Fruit fly (Drosophila melanogaster): ENCODE measurements around the gene Sil1.

The Sil1 gene

dm6 chr3R:25258628-25259240, 23.4 kb upstream of the Sil1 start, which contains the start of gene CG11857:
Gene CG11857, plus strand, starts transcription at chr3R:25258898.
- TF ChIP-seq usp (GFP tag; optimal IDR thresholded peaks at IDR 0.05): no peak
- no peak for TF ChIP-seq psq (optimal IDR thresholded peaks at IDR 0.05)
- no peak for TF ChIP-seq CG8478 (optimal IDR thresholded peaks at IDR 0.05)
- TF ChIP-seq pan (optimal IDR thresholded peaks at IDR 0.05): no peak
- no peak for TF ChIP-seq Dll (optimal IDR thresholded peaks at IDR 0.05)
- TF ChIP-seq EcR (GFP tag; optimal IDR thresholded peaks at IDR 0.05): no peak

DNA sequence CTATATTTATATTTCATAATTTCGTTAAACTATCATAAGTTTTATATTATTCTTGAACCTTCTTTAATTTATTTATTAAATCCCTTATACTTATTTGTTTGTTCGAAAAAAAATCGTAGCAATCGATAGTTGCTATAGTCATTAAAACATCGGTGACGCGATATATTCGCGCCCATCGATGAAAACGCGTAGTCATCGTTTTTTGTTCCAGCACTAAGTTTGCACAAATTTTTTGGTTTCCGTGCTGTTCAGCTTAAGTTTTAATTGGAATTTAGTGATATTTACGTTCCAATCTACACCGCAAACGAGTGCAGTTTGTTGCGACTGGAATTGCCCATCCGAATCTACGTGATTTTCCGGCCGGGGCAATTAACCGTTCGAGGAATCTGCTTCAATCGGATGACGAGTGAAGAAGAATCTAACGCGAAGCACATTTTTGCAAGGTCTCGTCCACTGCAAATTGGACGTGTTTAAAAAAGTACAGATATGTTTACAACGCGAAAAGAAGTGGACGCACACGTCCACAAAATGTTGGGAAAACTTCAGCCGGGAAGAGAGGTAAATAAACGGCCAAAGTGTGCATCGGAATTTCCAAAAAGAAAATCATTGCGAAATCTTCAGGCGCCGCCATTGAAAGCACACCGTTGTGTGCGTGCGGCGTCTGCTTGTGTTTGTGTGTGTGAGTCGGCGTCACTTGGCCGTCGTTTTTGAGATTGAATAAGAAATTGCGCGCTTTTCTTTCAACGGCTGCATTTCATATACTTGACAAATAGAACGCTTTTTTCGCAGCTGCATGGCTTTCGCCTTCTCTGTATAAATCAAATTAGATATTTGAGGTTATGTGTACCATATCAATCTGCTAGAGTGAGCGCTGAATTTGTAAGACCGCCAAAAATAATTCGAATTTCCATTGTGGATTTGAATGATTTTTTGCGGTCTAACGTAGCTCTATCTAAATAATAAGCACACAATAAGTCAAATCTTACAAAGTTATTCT, 14.1 kb upstream of the Sil1 start, which contains the start of gene Nup358:
Gene Nup358 (plus strand): TSS at position 204 of the 997 bp plus-strand sequence.
- no peak for TF ChIP-seq usp (GFP tag; optimal IDR thresholded peaks at IDR 0.05)
- no peak for TF ChIP-seq EcR (GFP tag; optimal IDR thresholded peaks at IDR 0.05)
- TF ChIP-seq Dll (optimal IDR thresholded peaks at IDR 0.05): no peak
- TF ChIP-seq CG8478 (optimal IDR thresholded peaks at IDR 0.05): no peak
- no peak for TF ChIP-seq pan (optimal IDR thresholded peaks at IDR 0.05)
- TF ChIP-seq psq (optimal IDR thresholded peaks at IDR 0.05): no peak

dm6 chr3R:25247379-25247869, 12.1 kb upstream of the Sil1 start, which contains the start of the genes RpS27 and Nup37:
Gene RpS27, minus strand, starts transcription at chr3R:25247514.
Gene Nup37, plus strand, starts transcription at chr3R:25247658.
- no peak for TF ChIP-seq psq (optimal IDR thresholded peaks at IDR 0.05)

dm6 chr3R:25245052-25245813, 9.9 kb upstream of the Sil1 start, which contains the start of gene bam:
Gene bam, minus strand, starts transcription at chr3R:25245109.
- no peak for TF ChIP-seq EcR (GFP tag; optimal IDR thresholded peaks at IDR 0.05)
- no peak for TF ChIP-seq usp (GFP tag; optimal IDR thresholded peaks at IDR 0.05)
- TF ChIP-seq psq (optimal IDR thresholded peaks at IDR 0.05): no peak
- no peak for TF ChIP-seq Dll (optimal IDR thresholded peaks at IDR 0.05)
- no peak for TF ChIP-seq pan (optimal IDR thresholded peaks at IDR 0.05)
- TF ChIP-seq CG8478 (optimal IDR thresholded peaks at IDR 0.05): no peak

DNA sequence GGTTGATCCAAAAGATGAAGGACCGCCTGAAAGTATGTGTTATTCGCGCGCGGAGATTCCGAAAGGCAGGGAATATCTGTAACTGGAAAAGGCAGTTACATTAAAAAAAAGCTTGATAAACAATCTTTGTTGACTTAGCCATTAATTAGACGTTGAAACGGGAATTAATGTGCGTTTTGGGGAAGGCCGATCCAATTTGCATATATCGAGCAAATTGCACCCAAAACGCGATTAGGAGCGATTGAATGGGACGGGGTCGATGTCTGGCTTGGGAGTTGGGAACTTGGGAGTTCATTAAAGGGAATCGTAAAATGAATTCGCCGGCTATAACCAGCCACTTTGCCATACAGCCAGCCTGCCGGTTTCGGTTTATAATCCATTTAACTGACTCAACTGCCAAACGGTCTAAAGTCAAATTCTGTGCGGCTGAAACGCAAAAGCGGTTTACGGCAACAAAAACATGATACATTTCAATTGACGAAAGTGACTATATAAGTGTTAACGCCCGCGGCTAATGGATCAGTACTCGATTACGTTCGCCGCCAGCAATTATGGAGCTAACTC, 6.3 kb upstream of the Sil1 start, which contains the start of gene CG11854:
Gene CG11854 (plus strand): TSS at position 514 of the 564 bp plus-strand sequence.
- TF ChIP-seq CG8478 (optimal IDR thresholded peaks at IDR 0.05) (no peak), Dll (optimal IDR thresholded peaks at IDR 0.05) (no peak), usp (GFP tag; optimal IDR thresholded peaks at IDR 0.05) (no peak), pan (optimal IDR thresholded peaks at IDR 0.05) (no peak), EcR (GFP tag; optimal IDR thresholded peaks at IDR 0.05) (no peak), psq (optimal IDR thresholded peaks at IDR 0.05) (no peak)

DNA sequence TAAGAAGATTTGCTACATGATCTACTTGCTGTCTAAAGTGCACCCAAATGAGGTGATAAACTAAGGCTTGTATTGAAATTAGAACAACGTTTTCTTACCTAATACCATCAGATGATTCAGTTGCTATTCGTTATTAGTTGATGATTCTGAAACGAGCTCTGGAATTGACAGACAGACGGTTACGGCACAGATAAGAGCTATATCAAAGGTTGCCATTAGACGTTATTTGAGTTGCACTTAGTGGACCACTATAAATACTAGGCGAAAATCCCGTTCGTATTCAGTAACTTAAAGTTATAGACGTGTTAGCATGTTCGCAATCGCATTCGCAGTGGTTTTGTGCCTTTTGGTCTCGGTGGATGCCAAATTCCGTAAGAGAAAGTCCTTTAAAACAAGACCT, 4.6 kb upstream of the Sil1 start, which contains the start of gene to:
Gene to (plus strand): TSS at position 301 of the 400 bp plus-strand sequence.
- TF ChIP-seq usp (GFP tag; optimal IDR thresholded peaks at IDR 0.05) (no peak), CG8478 (optimal IDR thresholded peaks at IDR 0.05) (no peak), psq (optimal IDR thresholded peaks at IDR 0.05) (no peak)

DNA sequence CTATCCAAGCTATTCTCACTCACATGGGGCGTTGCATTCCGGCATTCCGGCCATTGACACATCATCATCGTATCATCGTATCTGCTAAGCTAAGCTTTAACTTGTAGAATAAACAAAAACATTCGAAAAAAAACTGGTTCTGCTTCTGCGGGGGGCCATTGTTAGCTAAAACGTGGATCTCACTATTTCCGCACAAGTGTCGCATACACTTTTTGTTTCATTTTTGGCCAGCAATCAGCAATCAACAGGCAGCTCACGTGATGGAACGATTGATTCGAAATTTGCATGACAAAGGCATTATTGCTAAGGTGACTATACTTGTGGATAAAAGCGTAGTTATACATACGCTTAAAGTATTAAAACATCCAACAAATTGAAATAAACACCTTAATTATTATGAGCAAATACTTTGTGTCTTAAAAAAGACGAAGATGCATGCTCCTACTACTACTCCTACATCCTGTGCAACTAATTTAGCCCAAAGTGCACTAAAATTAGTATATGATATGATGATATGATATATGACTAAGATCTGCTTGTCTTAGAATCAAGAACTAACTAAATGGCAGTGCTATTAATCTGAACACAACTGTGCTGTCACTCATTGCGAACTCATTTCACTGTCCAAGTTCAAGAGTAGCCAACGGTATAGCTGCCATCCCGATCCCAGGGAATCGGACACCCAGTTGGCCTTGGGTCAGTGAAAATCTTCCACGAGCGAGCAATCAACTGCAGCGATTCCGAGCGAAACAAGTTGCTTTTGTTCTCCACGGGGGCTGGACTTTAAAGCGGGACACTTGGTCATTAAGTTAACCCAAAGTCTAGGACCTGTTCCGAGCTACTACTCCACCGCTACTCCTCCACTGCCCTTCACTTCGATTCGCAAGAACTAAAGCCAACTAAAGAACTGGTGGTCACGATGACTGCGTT, 3.7 kb upstream of the Sil1 start:
- no peak for TF ChIP-seq usp (GFP tag; optimal IDR thresholded peaks at IDR 0.05)
- TF ChIP-seq pan (optimal IDR thresholded peaks at IDR 0.05): no peak
- no peak for TF ChIP-seq Dll (optimal IDR thresholded peaks at IDR 0.05)
- TF ChIP-seq EcR (GFP tag; optimal IDR thresholded peaks at IDR 0.05): no peak
- TF ChIP-seq psq (optimal IDR thresholded peaks at IDR 0.05): no peak
- TF ChIP-seq CG8478 (optimal IDR thresholded peaks at IDR 0.05): no peak

DNA sequence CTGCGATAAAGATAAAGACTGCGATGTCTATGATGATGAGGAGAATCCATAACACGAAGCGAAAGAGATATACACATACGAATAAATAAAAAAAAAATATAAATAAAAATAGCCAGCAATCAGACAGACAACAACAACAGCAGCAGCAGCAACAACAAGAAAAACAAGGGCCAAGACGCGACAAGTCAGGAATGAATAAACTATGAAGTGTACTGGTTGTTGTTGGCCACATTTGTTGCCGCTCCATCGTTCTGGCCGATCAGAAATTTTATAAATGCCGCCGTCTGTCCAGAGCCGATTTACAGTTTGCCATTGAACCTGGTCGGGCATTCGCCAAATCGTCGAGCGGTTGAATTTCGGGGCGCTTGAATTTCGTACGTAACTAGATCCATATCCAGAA, 2.0 kb upstream of the Sil1 start, which contains the start of gene Jhbp7:
Gene Jhbp7 (plus strand): TSS at position 301 of the 400 bp plus-strand sequence.
- no peak for TF ChIP-seq Dll (optimal IDR thresholded peaks at IDR 0.05)
- no peak for TF ChIP-seq pan (optimal IDR thresholded peaks at IDR 0.05)
- TF ChIP-seq psq (optimal IDR thresholded peaks at IDR 0.05): no peak
- TF ChIP-seq usp (GFP tag; optimal IDR thresholded peaks at IDR 0.05): no peak
- no peak for TF ChIP-seq CG8478 (optimal IDR thresholded peaks at IDR 0.05)
- no peak for TF ChIP-seq EcR (GFP tag; optimal IDR thresholded peaks at IDR 0.05)

dm6 chr3R:25236121-25236520, 792 bp upstream of the Sil1 start:
- TF ChIP-seq psq (optimal IDR thresholded peaks at IDR 0.05): no peak
- TF ChIP-seq CG8478 (optimal IDR thresholded peaks at IDR 0.05): no peak
- TF ChIP-seq pan (optimal IDR thresholded peaks at IDR 0.05): no peak
- no peak for TF ChIP-seq EcR (GFP tag; optimal IDR thresholded peaks at IDR 0.05)
- TF ChIP-seq usp (GFP tag; optimal IDR thresholded peaks at IDR 0.05): no peak
- no peak for TF ChIP-seq Dll (optimal IDR thresholded peaks at IDR 0.05)

All from whole organism.